Worm (Caenorhabditis elegans): Measurements from ENCODE around the gene ZC84.7.

DNA sequence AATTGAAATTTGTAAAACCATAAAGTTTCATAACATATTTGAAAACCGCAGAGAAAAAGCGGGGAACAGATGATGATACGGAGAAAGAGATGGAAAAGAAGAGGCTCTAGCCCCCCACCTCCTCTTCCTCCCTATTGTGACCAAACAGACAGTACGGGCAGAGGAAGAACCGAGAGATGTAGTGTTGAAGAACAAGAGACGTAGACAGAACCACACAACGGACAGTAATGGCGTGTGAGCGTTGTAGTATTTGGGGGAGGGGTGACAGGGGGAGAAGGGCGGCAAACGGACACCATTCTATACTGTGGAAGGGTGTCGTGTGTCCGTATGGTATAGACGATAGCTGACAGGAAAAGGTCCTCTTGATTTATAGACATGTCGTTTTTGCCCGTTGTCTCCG is 9.8 kb upstream of the ZC84.7 start:
- TF ChIP-seq ref-1 (GFP tag; conservative IDR thresholded peaks at IDR 0.05) = no peak
- TF ChIP-seq T22C8.4 (GFP tag; IDR thresholded peaks at IDR 0.05) = no peak
- TF ChIP-seq med-1 (GFP tag; optimal IDR thresholded peaks at IDR 0.05; ENCODE audit: insufficient read depth) = no peak
